Worm (Caenorhabditis elegans) whole organism, late embryonic: Measurements from ENCODE around the gene cyp-33E1.

Source experiments
- C08G9.2 ChIP-seq: sonication (generic microtip); optimal IDR thresholded peaks from 2 replicates; lab custom pipeline; 2016; ENCODE audit warnings: mild to moderate bottlenecking, missing genetic modification characterization, moderate library complexity, missing compliant biosample characterization
- F13H6.1 ChIP-seq: sonication (generic microtip); optimal IDR thresholded peaks from 2 replicates; lab custom pipeline; 2016; ENCODE audit warnings: missing genetic modification characterization, missing compliant biosample characterization
- ahr-1 ChIP-seq: sonication (generic microtip); optimal IDR thresholded peaks from 2 replicates; lab custom pipeline; 2016; ENCODE audit warnings: missing genetic modification characterization, missing compliant biosample characterization
- ceh-14 ChIP-seq: sonication (generic microtip); optimal IDR thresholded peaks from 2 replicates; lab custom pipeline; 2016; ENCODE audit warnings: missing genotype, missing genetic modification characterization, missing compliant biosample characterization
- ceh-18 ChIP-seq: sonication (generic microtip); optimal IDR thresholded peaks from 2 replicates; lab custom pipeline; 2016; ENCODE audit warnings: missing genetic modification characterization, missing compliant biosample characterization
- ceh-22 ChIP-seq: sonication (generic microtip); optimal IDR thresholded peaks from 2 replicates; lab custom pipeline; 2017; ENCODE audit warnings: missing biosample characterization, missing genetic modification characterization
- ceh-31 ChIP-seq: sonication (generic microtip); optimal IDR thresholded peaks from 2 replicates; lab custom pipeline; 2016; ENCODE audit warnings: missing genetic modification characterization, missing compliant biosample characterization
- ceh-6 ChIP-seq: fragments of 200-800 bp; sonication (Bioruptor generic); optimal IDR thresholded peaks from 2 replicates; lab custom pipeline; 2018; ENCODE audit warnings: mild to moderate bottlenecking, missing genetic modification characterization, missing compliant biosample characterization
- dmd-4 ChIP-seq: sonication (generic microtip); optimal IDR thresholded peaks from 2 replicates; lab custom pipeline; 2016; ENCODE audit warnings: borderline replicate concordance, missing genetic modification characterization, missing compliant biosample characterization
- dve-1 ChIP-seq: sonication (generic microtip); optimal IDR thresholded peaks from 2 replicates; lab custom pipeline; 2017; ENCODE audit warnings: antibody characterized with exemption, mild to moderate bottlenecking, missing genetic modification characterization, missing compliant biosample characterization
- ets-4 ChIP-seq: sonication (generic microtip); optimal IDR thresholded peaks from 2 replicates; lab custom pipeline; 2016; ENCODE audit warnings: missing genetic modification characterization, missing compliant biosample characterization
- fkh-6 ChIP-seq: sonication (generic microtip); optimal IDR thresholded peaks from 2 replicates; lab custom pipeline; 2016; ENCODE audit warnings: missing genetic modification characterization, missing compliant biosample characterization
- gmeb-2 ChIP-seq: sonication (generic microtip); optimal IDR thresholded peaks from 2 replicates; lab custom pipeline; 2016; ENCODE audit warnings: missing genetic modification characterization, inconsistent platforms, missing compliant biosample characterization
- hlh-15 ChIP-seq: sonication (generic microtip); optimal IDR thresholded peaks from 2 replicates; lab custom pipeline; 2016; ENCODE audit warnings: missing genetic modification characterization, missing compliant biosample characterization
- hlh-30 ChIP-seq: sonication (generic microtip); optimal IDR thresholded peaks from 2 replicates; lab custom pipeline; 2017; ENCODE audit warnings: antibody characterized with exemption, missing genetic modification characterization, missing compliant biosample characterization; ENCODE audit not compliant: insufficient read depth
- hlh-6 ChIP-seq: sonication (generic microtip); optimal IDR thresholded peaks from 2 replicates; lab custom pipeline; 2016; ENCODE audit warnings: missing genotype, missing genetic modification characterization, missing compliant biosample characterization
- hlh-8 ChIP-seq: sonication (generic microtip); optimal IDR thresholded peaks from 2 replicates; lab custom pipeline; 2016; ENCODE audit warnings: missing genotype, missing genetic modification characterization, missing compliant biosample characterization
- lim-6 ChIP-seq: sonication (generic microtip); optimal IDR thresholded peaks from 2 replicates; lab custom pipeline; 2016; ENCODE audit warnings: missing genetic modification characterization, missing compliant biosample characterization
- nhr-11 ChIP-seq: fragments of 150-350 bp; optimal IDR thresholded peaks from 2 replicates; lab custom pipeline; 2014; ENCODE audit warnings: missing biosample characterization, missing genetic modification characterization
- npax-4 ChIP-seq: sonication (generic microtip); optimal IDR thresholded peaks from 2 replicates; lab custom pipeline; 2016; ENCODE audit warnings: missing genetic modification characterization, missing compliant biosample characterization
- odd-2 ChIP-seq: sonication (generic microtip); optimal IDR thresholded peaks from 2 replicates; lab custom pipeline; 2017; ENCODE audit warnings: antibody characterized with exemption, mild to moderate bottlenecking, missing genetic modification characterization, missing compliant biosample characterization
- pat-9 ChIP-seq: fragments of 200-800 bp; sonication (Bioruptor generic); optimal IDR thresholded peaks from 2 replicates; lab custom pipeline; 2018; ENCODE audit warnings: mild to moderate bottlenecking, missing genetic modification characterization, moderate library complexity, missing compliant biosample characterization
- pha-2 ChIP-seq: sonication (generic microtip); optimal IDR thresholded peaks from 2 replicates; lab custom pipeline; 2017; ENCODE audit warnings: mild to moderate bottlenecking, missing genetic modification characterization, missing compliant biosample characterization
- pha-4 ChIP-seq: fragments of 150-350 bp; optimal IDR thresholded peaks from 2 replicates; lab custom pipeline; 2018; ENCODE audit warnings: missing biosample characterization, missing genetic modification reagents, missing genetic modification characterization
- pqm-1 ChIP-seq: sonication (generic microtip); optimal IDR thresholded peaks from 2 replicates; lab custom pipeline; 2016; ENCODE audit warnings: missing genetic modification characterization, missing compliant biosample characterization
- pros-1 ChIP-seq: fragments of 150-350 bp; optimal IDR thresholded peaks from 2 replicates; lab custom pipeline; 2014; ENCODE audit warnings: missing biosample characterization, missing genetic modification reagents, missing genetic modification characterization
- ref-2 ChIP-seq: sonication (generic microtip); optimal IDR thresholded peaks from 2 replicates; lab custom pipeline; 2016; ENCODE audit warnings: missing genetic modification characterization, missing compliant biosample characterization
- sdc-2 ChIP-seq: sonication (generic microtip); optimal IDR thresholded peaks from 2 replicates; lab custom pipeline; 2016; ENCODE audit warnings: missing genotype, missing genetic modification characterization, missing compliant biosample characterization
- syd-9 ChIP-seq: sonication (generic microtip); optimal IDR thresholded peaks from 2 replicates; lab custom pipeline; 2016; ENCODE audit warnings: mild to moderate bottlenecking, missing genetic modification characterization, moderate library complexity, missing compliant biosample characterization
- tbx-2 ChIP-seq: sonication (generic microtip); optimal IDR thresholded peaks from 2 replicates; lab custom pipeline; 2016; ENCODE audit warnings: missing genetic modification characterization, missing compliant biosample characterization
- ttx-3 ChIP-seq: sonication (generic microtip); optimal IDR thresholded peaks from 2 replicates; lab custom pipeline; 2016; ENCODE audit warnings: missing genetic modification reagents, missing genetic modification characterization, missing compliant biosample characterization
- unc-42 ChIP-seq: sonication (generic microtip); optimal IDR thresholded peaks from 2 replicates; lab custom pipeline; 2016; ENCODE audit warnings: missing genotype, missing genetic modification characterization, missing compliant biosample characterization
- unc-86 ChIP-seq: sonication (generic microtip); optimal IDR thresholded peaks from 2 replicates; lab custom pipeline; 2016; ENCODE audit warnings: missing genetic modification characterization, missing compliant biosample characterization
- zip-5 ChIP-seq: sonication (generic microtip); optimal IDR thresholded peaks from 2 replicates; lab custom pipeline; 2016; ENCODE audit warnings: missing genetic modification characterization, missing compliant biosample characterization
- ztf-16 ChIP-seq: sonication (generic microtip); optimal IDR thresholded peaks from 2 replicates; lab custom pipeline; 2017; ENCODE audit warnings: missing genetic modification characterization, missing compliant biosample characterization

The cyp-33E1 gene

DNA sequence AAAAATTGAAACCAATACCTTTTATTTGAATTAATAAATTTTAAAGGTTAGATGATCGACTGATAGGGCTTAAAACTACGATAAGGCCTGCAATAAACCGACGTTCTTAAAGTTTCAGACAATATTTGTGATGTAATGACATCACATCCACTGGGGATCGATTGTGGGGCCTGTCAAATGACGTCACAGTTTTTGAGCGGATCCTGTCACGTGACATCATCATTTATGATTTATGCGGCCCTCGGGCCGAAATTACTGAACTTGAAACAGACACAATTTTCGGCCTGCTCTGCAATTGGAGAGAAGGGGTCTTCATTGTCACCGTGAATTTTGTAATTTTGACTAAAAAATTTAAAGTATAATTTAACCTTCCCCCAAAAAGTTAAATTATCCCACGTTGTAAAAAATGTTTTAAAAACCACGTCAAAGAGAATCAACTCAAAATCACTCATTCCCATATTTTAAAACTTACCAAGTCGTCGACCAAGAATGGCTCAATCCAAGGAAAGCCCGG, 5.8 kb upstream of the cyp-33E1 start, which contains the start of gene C49C8.1:
C49C8.1 (plus strand) TSS at position 464 of the 514 bp plus-strand sequence.
- TF ChIP-seq hlh-30 (tag; lab: Kevin White, UChicago) (peak; percentile 6), zip-5 (tag; lab: Kevin White, UChicago) (no peak)

DNA sequence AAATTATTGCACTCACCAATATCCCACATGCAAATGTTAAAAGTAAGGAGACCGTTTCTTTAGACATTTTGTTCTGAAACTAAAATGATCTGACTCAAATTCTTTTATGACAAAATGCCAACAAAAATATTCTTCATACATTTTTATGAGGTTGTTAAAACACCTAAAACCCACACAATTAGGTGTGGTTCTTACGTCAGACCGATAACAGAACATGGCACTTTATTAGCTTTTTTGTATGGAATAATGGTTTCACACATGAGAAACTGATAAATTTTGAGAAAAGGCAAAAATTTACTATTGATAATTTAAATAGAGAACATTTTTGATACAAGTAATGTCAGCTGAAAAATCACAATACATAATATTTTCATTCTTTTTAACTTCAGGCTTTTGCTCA, 5.2 kb upstream of the cyp-33E1 start, which contains the start of gene C49C8.5:
C49C8.5 (minus strand) TSS at position 73 of the 400 bp plus-strand sequence.
- TF ChIP-seq npax-4 (tag; lab: Kevin White, UChicago) (no peak), pha-4 (tag; lab: Kevin White, UChicago) (no peak), hlh-8 (tag; lab: Kevin White, UChicago) (no peak), gmeb-2 (no peak), fkh-6 (tag; lab: Kevin White, UChicago) (no peak), pros-1 (tag; lab: Kevin White, UChicago) (no peak)

DNA sequence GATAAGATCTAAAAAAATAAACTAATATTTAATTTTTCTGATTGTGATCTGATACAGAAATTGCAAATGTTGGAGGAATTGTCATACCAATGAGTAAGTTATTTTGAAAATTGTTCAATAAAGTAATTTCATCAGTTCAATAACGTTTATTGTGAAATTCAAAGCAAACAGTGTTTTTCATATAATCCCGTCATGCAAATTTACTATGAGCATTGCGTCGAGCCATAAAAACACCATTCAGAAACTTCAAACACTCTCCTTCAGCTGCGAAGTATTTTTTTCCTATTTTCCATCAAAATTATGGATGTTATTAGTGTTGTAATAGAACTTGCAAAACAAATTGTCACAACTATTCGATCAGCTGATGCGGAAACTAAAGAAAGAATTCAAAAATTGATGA, 3.4 kb upstream of the cyp-33E1 start, which contains the start of gene C49C8.8:
C49C8.8 (plus strand) TSS at position 301 of the 400 bp plus-strand sequence.
- TF ChIP-seq unc-86 (tag; lab: Kevin White, UChicago): no peak
- no peak for TF ChIP-seq sdc-2 (tag; lab: Kevin White, UChicago)
- TF ChIP-seq C08G9.2 (tag; lab: Kevin White, UChicago): no peak

DNA sequence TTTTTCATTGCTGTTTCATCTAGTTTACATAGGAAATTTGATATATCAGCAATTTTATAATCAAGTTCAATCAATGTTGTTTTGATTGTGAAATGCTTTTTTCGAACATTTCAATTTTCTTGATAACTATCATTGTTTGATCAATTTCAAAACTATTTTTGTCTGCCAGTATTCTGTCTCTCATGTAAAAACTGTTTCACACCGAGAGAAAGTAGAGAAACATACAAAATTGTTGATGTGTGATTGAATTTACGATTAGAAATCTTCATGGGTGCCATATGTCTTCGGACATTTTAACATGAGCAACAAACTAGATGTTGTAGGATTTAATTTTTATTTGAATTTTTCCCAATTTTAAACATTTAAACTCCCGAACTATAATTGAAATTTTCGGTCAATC, 2.3 kb upstream of the cyp-33E1 start, which contains the start of gene C49C8.2:
C49C8.2 (plus strand) TSS at position 393 of the 400 bp plus-strand sequence.
- no peak for TF ChIP-seq ceh-22 (tag; lab: Kevin White, UChicago)
- TF ChIP-seq ceh-18 (tag; lab: Kevin White, UChicago): no peak
- TF ChIP-seq dmd-4 (tag; lab: Kevin White, UChicago): no peak
- no peak for TF ChIP-seq pat-9
- no peak for TF ChIP-seq hlh-30 (tag; lab: Kevin White, UChicago)
- no peak for TF ChIP-seq ttx-3
- no peak for TF ChIP-seq ahr-1 (tag; lab: Kevin White, UChicago)
- no peak for TF ChIP-seq F13H6.1
- no peak for TF ChIP-seq pqm-1 (tag; lab: Kevin White, UChicago)
- TF ChIP-seq pha-2 (tag; lab: Kevin White, UChicago): no peak
- TF ChIP-seq ref-2 (tag; lab: Kevin White, UChicago): no peak
- TF ChIP-seq ets-4: no peak
- no peak for TF ChIP-seq dve-1 (tag; lab: Kevin White, UChicago)
- TF ChIP-seq sdc-2 (tag; lab: Kevin White, UChicago): no peak
- no peak for TF ChIP-seq ztf-16 (tag; lab: Kevin White, UChicago)
- TF ChIP-seq C08G9.2 (tag; lab: Kevin White, UChicago): no peak
- no peak for TF ChIP-seq hlh-15 (tag; lab: Kevin White, UChicago)
- no peak for TF ChIP-seq tbx-2 (tag; lab: Kevin White, UChicago)

DNA sequence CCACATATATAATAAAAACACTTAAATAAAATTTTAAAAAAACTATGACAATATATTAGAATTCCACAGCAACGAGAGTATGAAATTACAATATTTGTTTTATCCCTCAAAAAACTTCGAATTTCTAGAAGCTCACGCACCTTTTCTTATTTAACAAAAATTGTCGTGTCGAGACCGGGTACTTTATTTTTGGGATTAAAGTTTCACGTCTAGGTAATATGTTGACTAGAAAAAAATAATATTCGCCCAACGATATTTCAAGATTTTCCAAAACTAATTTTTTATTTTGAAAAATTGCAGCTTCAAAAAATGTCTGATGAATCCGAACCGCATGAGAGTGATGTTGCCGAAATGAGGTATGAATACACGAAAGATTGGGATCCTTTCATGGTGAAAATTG, 4.0 kb downstream of the cyp-33E1 start, which contains the start of gene C49C8.3:
C49C8.3 (plus strand) TSS at position 301 of the 400 bp plus-strand sequence.
- TF ChIP-seq gmeb-2 (no peak), ceh-14 (tag; lab: Kevin White, UChicago) (no peak), ets-4 (no peak)

DNA sequence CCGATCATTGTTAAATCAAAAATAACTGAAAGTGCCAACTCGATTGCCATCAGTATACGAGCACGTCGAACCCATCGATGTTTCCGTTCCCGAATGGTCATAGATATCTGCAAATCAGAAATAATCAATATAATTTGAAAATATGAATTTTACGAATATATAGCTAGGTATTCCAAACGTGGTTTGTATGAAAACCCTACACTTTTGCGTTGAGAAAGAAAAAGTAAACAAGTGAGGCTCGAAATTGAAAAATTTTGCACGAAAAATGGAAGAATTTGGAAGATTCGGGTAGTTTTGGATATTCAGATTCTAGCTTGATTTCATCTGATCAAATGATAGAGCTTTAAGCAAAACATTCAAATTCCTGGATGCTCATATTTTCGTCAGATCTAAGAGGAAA, 9.6 kb downstream of the cyp-33E1 start, which contains the start of gene F42A9.9:
F42A9.9 (minus strand) TSS at position 101 of the 400 bp plus-strand sequence.
- TF ChIP-seq lim-6 (tag; lab: Kevin White, UChicago) (no peak), unc-42 (tag; lab: Kevin White, UChicago) (no peak), hlh-6 (tag; lab: Kevin White, UChicago) (no peak), syd-9 (tag; lab: Kevin White, UChicago) (no peak), nhr-11 (no peak), unc-86 (tag; lab: Kevin White, UChicago) (no peak), ceh-6 (GFP tag; lab: Kevin White, UChicago) (no peak), zip-5 (tag; lab: Kevin White, UChicago) (no peak), odd-2 (tag; lab: Kevin White, UChicago) (no peak), ceh-18 (tag; lab: Kevin White, UChicago) (no peak), ceh-31 (tag; lab: Kevin White, UChicago) (no peak), pat-9 (no peak), hlh-15 (tag; lab: Kevin White, UChicago) (no peak)
